Fruit fly (Drosophila melanogaster) whole organism, wandering third instar larva: ENCODE measurements around the gene ND-ASHI.

Source experiments
- Abd-B ChIP-seq: fragments of >200 bp; optimal IDR thresholded peaks from 2 replicates; lab custom pipeline; 2017; ENCODE audit warnings: missing biosample characterization, missing genetic modification characterization
- CG32264 ChIP-seq: fragments of 200-800 bp; sonication (Bioruptor generic); optimal IDR thresholded peaks from 2 replicates; lab custom pipeline; 2016; ENCODE audit warnings: missing biosample characterization, missing genetic modification characterization
- CG9705 ChIP-seq: fragments of 200-800 bp; sonication (Bioruptor generic); optimal IDR thresholded peaks from 2 replicates; lab custom pipeline; 2018; ENCODE audit warnings: missing biosample characterization, mild to moderate bottlenecking, missing genetic modification characterization
- CrebA ChIP-seq: fragments of 200-800 bp; sonication (Bioruptor generic); optimal IDR thresholded peaks from 2 replicates; lab custom pipeline; 2016; ENCODE audit warnings: missing biosample characterization, mild to moderate bottlenecking, missing genetic modification characterization, borderline replicate concordance
- Dfd ChIP-seq: fragments of >200 bp; optimal IDR thresholded peaks from 2 replicates; lab custom pipeline; 2017; ENCODE audit warnings: missing biosample characterization, missing genetic modification characterization
- Dif ChIP-seq: fragments of 200-275, 200-300 bp; sonication (Bioruptor generic); optimal IDR thresholded peaks from 2 replicates; lab custom pipeline; 2018; ENCODE audit warnings: missing biosample characterization, missing genetic modification characterization; ENCODE audit not compliant: partially characterized antibody
- GATAd ChIP-seq: sonication (Bioruptor generic); optimal IDR thresholded peaks from 2 replicates; lab custom pipeline; 2016; ENCODE audit warnings: missing biosample characterization, missing genetic modification characterization
- HLH106 ChIP-seq: fragments of 200-800 bp; optimal IDR thresholded peaks from 3 replicates; lab custom pipeline; 2019; ENCODE audit warnings: missing biosample characterization, mild to moderate bottlenecking, missing genetic modification characterization, moderate library complexity
- Hnf4 ChIP-seq: fragments of 200-800 bp; sonication (Bioruptor generic); optimal IDR thresholded peaks from 2 replicates; lab custom pipeline; 2016; ENCODE audit warnings: missing biosample characterization, mild to moderate bottlenecking, missing genetic modification characterization
- Hr78 ChIP-seq: fragments of >200 bp; optimal IDR thresholded peaks from 2 replicates; lab custom pipeline; 2017; ENCODE audit warnings: missing biosample characterization, missing genetic modification characterization
- Hr83 ChIP-seq: fragments of 200-300 bp; sonication (Bioruptor generic); optimal IDR thresholded peaks from 2 replicates; lab custom pipeline; 2016; ENCODE audit warnings: missing biosample characterization, mild to moderate bottlenecking, missing genetic modification characterization, moderate library complexity; ENCODE audit not compliant: poor library complexity, severe bottlenecking
- Jra ChIP-seq: sonication (Bioruptor generic); optimal IDR thresholded peaks from 2 replicates; lab custom pipeline; 2016; ENCODE audit warnings: missing biosample characterization, missing genetic modification characterization
- Mio ChIP-seq: sonication (Bioruptor generic); optimal IDR thresholded peaks from 2 replicates; lab custom pipeline; 2016; ENCODE audit warnings: missing biosample characterization, missing genetic modification characterization
- Myc ChIP-seq: fragments of >200 bp; optimal IDR thresholded peaks from 2 replicates; lab custom pipeline; 2017
- N ChIP-seq: fragments of >200 bp; optimal IDR thresholded peaks from 2 replicates; lab custom pipeline; 2018; ENCODE audit warnings: missing biosample characterization, missing external identifiers, missing genetic modification characterization
- OdsH ChIP-seq: fragments of 200-800 bp; sonication (Bioruptor generic); optimal IDR thresholded peaks from 2 replicates; lab custom pipeline; 2016; ENCODE audit warnings: missing biosample characterization, mild to moderate bottlenecking, missing genetic modification characterization
- Rel ChIP-seq, 2 experiments: fragments of 200-800 bp; sonication (Bioruptor generic) in 1 of 2; optimal IDR thresholded peaks; 2 replicates in 1 of 2; 3 replicates in 1 of 2; lab custom pipeline; 2016 to 2019; ENCODE audit warnings: mild to moderate bottlenecking in 2 of 2, missing biosample characterization in 2 of 2, missing genetic modification characterization in 2 of 2, moderate library complexity in 1 of 2
- Sp1 ChIP-seq: fragments of 200-800 bp; sonication (Bioruptor generic); optimal IDR thresholded peaks from 3 replicates; lab custom pipeline; 2019; ENCODE audit warnings: missing biosample characterization, mild to moderate bottlenecking, missing genetic modification characterization, moderate library complexity
- Vsx2 ChIP-seq: fragments of 200-300, 225-300 bp; sonication (Bioruptor generic); optimal IDR thresholded peaks from 2 replicates; lab custom pipeline; 2018; ENCODE audit warnings: missing biosample characterization, missing genetic modification characterization; ENCODE audit not compliant: partially characterized antibody
- br ChIP-seq: fragments of 200-800 bp; sonication (Bioruptor generic); optimal IDR thresholded peaks from 2 replicates; lab custom pipeline; 2016; ENCODE audit warnings: missing biosample characterization, missing genetic modification characterization
- brk ChIP-seq: fragments of 200-800 bp; sonication (Bioruptor generic); optimal IDR thresholded peaks from 2 replicates; lab custom pipeline; 2016; ENCODE audit warnings: missing biosample characterization, mild to moderate bottlenecking, missing genetic modification characterization
- dl ChIP-seq, 2 experiments: fragments of 175-275, 200-275 bp in 1 of 2; fragments of 200-275 bp in 1 of 2; sonication (Bioruptor generic); optimal IDR thresholded peaks; lab custom pipeline; 2018; ENCODE audit warnings: mild to moderate bottlenecking in 2 of 2, missing biosample characterization in 2 of 2, missing genetic modification characterization in 2 of 2, moderate library complexity in 2 of 2; ENCODE audit not compliant: partially characterized antibody in 2 of 2, insufficient read depth in 1 of 2
- dmrt93B ChIP-seq: fragments of 200-800 bp; sonication (Bioruptor generic); optimal IDR thresholded peaks from 2 replicates; lab custom pipeline; 2018; ENCODE audit warnings: missing biosample characterization, mild to moderate bottlenecking, missing genetic modification characterization
- dsf ChIP-seq: sonication (Bioruptor generic); optimal IDR thresholded peaks from 2 replicates; lab custom pipeline; 2016; ENCODE audit warnings: missing biosample characterization, missing genetic modification characterization, borderline replicate concordance
- ey ChIP-seq: fragments of 200-800 bp; sonication (Bioruptor generic); optimal IDR thresholded peaks from 2 replicates; lab custom pipeline; 2016; ENCODE audit warnings: missing biosample characterization, missing genetic modification characterization
- foxo ChIP-seq, 2 experiments: fragments of 200-800 bp; sonication (Bioruptor generic); optimal IDR thresholded peaks; 2 replicates in 1 of 2; 3 replicates in 1 of 2; lab custom pipeline; 2016 to 2017; ENCODE audit warnings: missing biosample characterization in 2 of 2, missing genetic modification characterization in 2 of 2
- fru ChIP-seq: fragments of 200-800 bp; sonication (Bioruptor generic); optimal IDR thresholded peaks from 3 replicates; lab custom pipeline; 2016; ENCODE audit warnings: missing biosample characterization, mild to moderate bottlenecking, missing genetic modification characterization
- h ChIP-seq: fragments of 200-800 bp; sonication (Bioruptor generic); optimal IDR thresholded peaks from 3 replicates; lab custom pipeline; 2016; ENCODE audit warnings: missing biosample characterization, mild to moderate bottlenecking, missing genetic modification characterization
- jim ChIP-seq: fragments of 175-275, 200-325 bp; sonication (Bioruptor generic); optimal IDR thresholded peaks from 2 replicates; lab custom pipeline; 2016; ENCODE audit warnings: missing biosample characterization, mild to moderate bottlenecking, missing genetic modification characterization
- lola ChIP-seq: fragments of >200 bp; optimal IDR thresholded peaks from 2 replicates; lab custom pipeline; 2017; ENCODE audit warnings: missing biosample characterization, missing genetic modification characterization
- pan ChIP-seq: fragments of >200 bp; optimal IDR thresholded peaks from 2 replicates; lab custom pipeline; 2017
- psq ChIP-seq: fragments of 200-800 bp; sonication (Bioruptor generic); optimal IDR thresholded peaks from 3 replicates; lab custom pipeline; 2017; ENCODE audit warnings: missing biosample characterization, mild to moderate bottlenecking, missing genetic modification characterization, moderate library complexity
- rgr ChIP-seq: fragments of 200-800 bp; sonication (Bioruptor generic); optimal IDR thresholded peaks from 3 replicates; lab custom pipeline; 2016; ENCODE audit warnings: missing biosample characterization, mild to moderate bottlenecking, missing genetic modification characterization
- sage ChIP-seq: fragments of 200-800 bp; sonication (Bioruptor generic); optimal IDR thresholded peaks from 2 replicates; lab custom pipeline; 2016; ENCODE audit warnings: missing biosample characterization, mild to moderate bottlenecking, missing genetic modification characterization
- sv ChIP-seq: fragments of 200-800 bp; sonication (Bioruptor generic); optimal IDR thresholded peaks from 3 replicates; lab custom pipeline; 2016; ENCODE audit warnings: missing biosample characterization, missing genetic modification characterization
- tai ChIP-seq: sonication (Bioruptor generic); optimal IDR thresholded peaks from 2 replicates; lab custom pipeline; 2016; ENCODE audit warnings: missing biosample characterization, missing genetic modification characterization
- usp ChIP-seq: fragments of >200 bp; optimal IDR thresholded peaks from 2 replicates; lab custom pipeline; 2017; ENCODE audit warnings: missing biosample characterization, missing genetic modification characterization
- woc ChIP-seq: sonication (Bioruptor generic); optimal IDR thresholded peaks from 2 replicates; lab custom pipeline; 2016; ENCODE audit warnings: missing biosample characterization, mild to moderate bottlenecking, missing genetic modification characterization

Gene ND-ASHI

dm6 chrX:6694979-6695388 lies 16.1 kb upstream of the ND-ASHI start, which contains the start of gene CG14442:
CG14442 (minus strand) TSS chrX:6695007.
- TF ChIP-seq woc (peak; percentile 47), pan (lab: Kevin White, UChicago) (no peak), OdsH (GFP tag; lab: Kevin White, UChicago) (no peak), Jra (GFP tag; lab: Kevin White, UChicago) (peak; percentile 29), N (no peak), Sp1 (GFP tag; lab: Kevin White, UChicago) (peak; percentile 31), Dfd (GFP tag; lab: Kevin White, UChicago) (no peak), tai (GFP tag; lab: Kevin White, UChicago) (no peak), CrebA (GFP tag; lab: Kevin White, UChicago) (no peak), HLH106 (tag; lab: Kevin White, UChicago) (peak; percentile 56), fru (GFP tag; lab: Kevin White, UChicago) (peak; percentile 46), CG9705 (GFP tag; lab: Kevin White, UChicago) (peak; percentile 19), h (peak; percentile 56), jim (GFP tag; lab: Kevin White, UChicago) (no peak), Hnf4 (GFP tag; lab: Kevin White, UChicago) (no peak), sage (GFP tag; lab: Kevin White, UChicago) (peak; percentile 45), dmrt93B (GFP tag; lab: Kevin White, UChicago) (no peak), ey (GFP tag; lab: Kevin White, UChicago) (peak; percentile 29), sv (GFP tag; lab: Kevin White, UChicago) (peak; percentile 42), foxo (GFP tag; optimal IDR thresholded peaks at IDR 0.05; lab: Kevin White, UChicago) (peak in 1 of 2 experiments; percentile 49), GATAd (GFP tag; lab: Kevin White, UChicago) (no peak), lola (GFP tag; lab: Kevin White, UChicago) (no peak), Abd-B (GFP tag; lab: Kevin White, UChicago) (no peak), Rel (GFP tag; optimal IDR thresholded peaks at IDR 0.05; lab: Kevin White, UChicago) (no peak), Rel (tag; optimal IDR thresholded peaks at IDR 0.05; lab: Kevin White, UChicago) (no peak), Mio (GFP tag; lab: Kevin White, UChicago) (no peak), psq (GFP tag; lab: Kevin White, UChicago) (no peak), Myc (no peak), Dif (GFP tag; lab: Kevin White, UChicago) (no peak), dl (GFP tag; optimal IDR thresholded peaks at IDR 0.05; lab: Kevin White, UChicago; ENCODE audit: insufficient read depth in 1 of 2, partially characterized antibody in 2 of 2) (no peak), usp (GFP tag; lab: Kevin White, UChicago) (no peak), brk (no peak), Hr78 (no peak), br (GFP tag; lab: Kevin White, UChicago) (peak; percentile 17), dsf (GFP tag; lab: Kevin White, UChicago) (no peak), Vsx2 (GFP tag; lab: Kevin White, UChicago) (no peak), rgr (GFP tag; lab: Kevin White, UChicago) (peak; percentile 41), Hr83 (GFP tag; lab: Kevin White, UChicago) (peak; percentile 4), CG32264 (GFP tag; lab: Kevin White, UChicago) (no peak)
- TF ChIP-seq, all 38 proteins: peak for 14

dm6 chrX:6694105-6694788 lies 15.3 kb upstream of the ND-ASHI start:
- peak; percentile 26 for TF ChIP-seq Dif (GFP tag; lab: Kevin White, UChicago)
- TF ChIP-seq jim (GFP tag; lab: Kevin White, UChicago) = no peak
- TF ChIP-seq lola (GFP tag; lab: Kevin White, UChicago) = no peak
- no peak for TF ChIP-seq CG32264 (GFP tag; lab: Kevin White, UChicago)
- peak; percentile 8 for TF ChIP-seq Hr78
- TF ChIP-seq psq (GFP tag; lab: Kevin White, UChicago) = peak; percentile 79
- TF ChIP-seq Hr83 (GFP tag; lab: Kevin White, UChicago) = no peak
- TF ChIP-seq Abd-B (GFP tag; lab: Kevin White, UChicago) = peak; percentile 41
- TF ChIP-seq foxo (GFP tag; optimal IDR thresholded peaks at IDR 0.05; lab: Kevin White, UChicago) = no peak
- TF ChIP-seq Mio (GFP tag; lab: Kevin White, UChicago) = no peak
- TF ChIP-seq dl (GFP tag; optimal IDR thresholded peaks at IDR 0.05; lab: Kevin White, UChicago; ENCODE audit: insufficient read depth in 1 of 2, partially characterized antibody in 2 of 2) = no peak
- no peak for TF ChIP-seq CrebA (GFP tag; lab: Kevin White, UChicago)
- no peak for TF ChIP-seq Jra (GFP tag; lab: Kevin White, UChicago)
- no peak for TF ChIP-seq pan (lab: Kevin White, UChicago)
- TF ChIP-seq Dfd (GFP tag; lab: Kevin White, UChicago) = no peak
